Fruit fly (Drosophila melanogaster): ENCODE results near the gene CG6013.

DNA sequence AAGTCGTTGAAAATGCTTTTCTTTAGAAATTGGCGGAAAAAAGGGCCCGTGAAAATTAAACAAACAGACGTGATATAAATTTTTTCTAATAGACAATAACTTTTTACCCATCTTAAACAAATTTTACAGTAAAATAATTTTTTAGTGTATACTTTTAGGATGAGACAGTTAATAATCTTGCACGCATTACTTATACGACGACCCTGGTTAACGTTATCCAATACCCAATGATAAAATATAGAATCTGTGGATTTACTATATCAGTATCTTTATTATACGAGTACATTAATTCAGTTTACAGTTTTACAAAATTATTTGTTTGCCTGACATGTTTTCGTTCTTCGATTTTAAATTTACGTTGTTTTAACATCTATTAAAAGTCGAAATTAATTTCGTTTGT lies 13.3 kb downstream of the CG6013 start:
- TF ChIP-seq N (GFP tag; optimal IDR thresholded peaks at IDR 0.05) (no peak), Hr83 (GFP tag; optimal IDR thresholded peaks at IDR 0.05; ENCODE audit: poor library complexity, severe bottlenecking) (no peak), ey (GFP tag; optimal IDR thresholded peaks at IDR 0.05) (no peak), psq (GFP tag; optimal IDR thresholded peaks at IDR 0.05) (no peak)
